Worm (Caenorhabditis elegans) whole organism, L4 larva: ENCODE results near the gene glo-4.

ENCODE experiments used
- F49E8.2 ChIP-seq: sonication (generic microtip); optimal IDR thresholded peaks from 2 replicates; lab custom pipeline; 2016; ENCODE audit warnings: missing compliant biosample characterization, mild to moderate bottlenecking, missing genetic modification characterization, borderline replicate concordance
- Y48G9A.11 ChIP-seq: fragments of 200-800 bp; sonication (Bioruptor generic); IDR thresholded peaks from 2 replicates; pipeline ENCODE4 v1.3.6; 2022; ENCODE audit warnings: missing genetic modification reagents, missing genetic modification characterization, missing compliant biosample characterization
- Y5F2A.4 ChIP-seq: fragments of 200-800 bp; sonication (Bioruptor generic); optimal IDR thresholded peaks from 2 replicates; lab custom pipeline; 2018; ENCODE audit warnings: mild to moderate bottlenecking, missing genetic modification characterization, missing compliant biosample characterization
- aha-1 ChIP-seq: fragments of 150-350 bp; peaks from one replicate; lab custom pipeline; 2014; ENCODE audit warnings: missing biosample characterization, missing genetic modification characterization
- ceh-28 ChIP-seq: fragments of 150-350 bp; optimal IDR thresholded peaks from 2 replicates; lab custom pipeline; 2014; ENCODE audit warnings: missing biosample characterization, missing genetic modification reagents, missing genetic modification characterization
- ces-1 ChIP-seq: fragments of 150-350 bp; sonication (generic microtip); optimal IDR thresholded peaks from 4 replicates; lab custom pipeline; 2014; ENCODE audit warnings: missing biosample characterization, missing genetic modification reagents, missing genetic modification characterization
- ctbp-1 ChIP-seq: fragments of 200-800 bp; sonication (Bioruptor generic); IDR thresholded peaks from 2 replicates; pipeline ENCODE4 v1.3.6; 2022; ENCODE audit warnings: missing genetic modification reagents, missing genetic modification characterization, missing compliant biosample characterization
- fkh-10 ChIP-seq: fragments of 150-350 bp; optimal IDR thresholded peaks from 2 replicates; lab custom pipeline; 2014; ENCODE audit warnings: missing biosample characterization, missing genetic modification reagents, missing genetic modification characterization
- fos-1 ChIP-seq: fragments of 150-350 bp; optimal IDR thresholded peaks from 2 replicates; lab custom pipeline; 2014; ENCODE audit warnings: missing biosample characterization, missing genetic modification characterization
- snpc-1.2 ChIP-seq: fragments of 200-800 bp; sonication (Bioruptor generic); IDR thresholded peaks from 2 replicates; pipeline ENCODE4 v1.3.6; 2022; ENCODE audit warnings: missing genetic modification reagents, missing genetic modification characterization, missing compliant biosample characterization
- tag-97 ChIP-seq: fragments of 200-800 bp; sonication (Bioruptor generic); IDR thresholded peaks from 2 replicates; pipeline ENCODE4 v1.3.6; 2022; ENCODE audit warnings: missing genetic modification characterization, missing compliant biosample characterization
- unc-62 ChIP-seq, 3 experiments: fragments of 150-350 bp in 1 of 3; sonication (generic microtip); optimal IDR thresholded peaks in 2 of 3; peaks in 1 of 3; 1 replicate in 1 of 3; 2 replicates in 2 of 3; lab custom pipeline; 2014 to 2017; ENCODE audit warnings: missing biosample characterization in 3 of 3, missing genetic modification characterization in 3 of 3, missing genetic modification reagents in 3 of 3, missing genotype in 1 of 3

glo-4 gene

ce11 chrV:9194055-9194454 lies 49.0 kb downstream of the glo-4 start:
- TF ChIP-seq Y48G9A.11 (GFP tag; lab: Robert Waterston, UW) (no peak), snpc-1.2 (no peak), ces-1 (GFP tag; lab: Kevin White, UChicago) (peak; percentile 56), fos-1 (tag; lab: Kevin White, UChicago) (no peak), ctbp-1 (GFP tag; lab: Robert Waterston, UW) (peak; percentile 54; the same call in 1 of the 2 replicates)

ce11 chrV:9191406-9191805 lies 51.6 kb downstream of the glo-4 start, which contains the start of gene sphr-1:
TSS of gene sphr-1 (plus strand) at chrV:9191610.
- TF ChIP-seq ctbp-1 (GFP tag; lab: Robert Waterston, UW) (0 out of 2 replicates have a peak, but pooled peaks have one; percentile 36), F49E8.2 (no peak), tag-97 (GFP tag; lab: Robert Waterston, UW) (no peak), unc-62 (GFP tag; optimal IDR thresholded peaks at IDR 0.05 in 1 of 2; lab: Kevin White, UChicago) (peak in 1 of 2 experiments; percentile 95), unc-62 (tag; optimal IDR thresholded peaks at IDR 0.05; lab: Kevin White, UChicago) (no peak), aha-1 (tag; lab: Kevin White, UChicago) (peak; percentile 5), fkh-10 (GFP tag; lab: Kevin White, UChicago) (peak; percentile 6), ceh-28 (tag; lab: Kevin White, UChicago) (no peak)
- TF ChIP-seq, all 104 proteins: peak for 4

- TF ChIP-seq aha-1 (tag; lab: Kevin White, UChicago) (peak; percentile 20), Y5F2A.4 (no peak)
Observed at ce11 chrV:9186028-9186427, 57.0 kb downstream of the glo-4 start.
